Fruit fly (Drosophila melanogaster) whole organism, pupa: ENCODE results near the gene Rpp30.

ENCODE experiments used
- CG10348 ChIP-seq: fragments of 200-800 bp; sonication (Bioruptor generic); IDR thresholded peaks from 2 replicates; pipeline ENCODE4 v1.3.6; 2022; ENCODE audit warnings: missing biosample characterization, missing genetic modification characterization
- CG12605 ChIP-seq: fragments of 200-800 bp; sonication (Bioruptor generic); IDR thresholded peaks from 2 replicates; pipeline ENCODE4 v1.3.6; 2022; ENCODE audit warnings: missing biosample characterization, missing genetic modification characterization
- CG13204 ChIP-seq: fragments of 200-800 bp; sonication (Bioruptor generic); optimal IDR thresholded peaks from 2 replicates; lab custom pipeline; 2018; ENCODE audit warnings: missing biosample characterization, mild to moderate bottlenecking, missing genetic modification characterization, moderate library complexity
- CG14655 ChIP-seq: fragments of 200-800 bp; sonication (Bioruptor generic); optimal IDR thresholded peaks from 3 replicates; lab custom pipeline; 2017; ENCODE audit warnings: mild to moderate bottlenecking, missing biosample characterization, missing genetic modification reagents, missing genetic modification characterization
- CG15710 ChIP-seq: fragments of 200-800 bp; sonication (Bioruptor generic); optimal IDR thresholded peaks from 2 replicates; lab custom pipeline; 2018; ENCODE audit warnings: missing biosample characterization, mild to moderate bottlenecking, missing genetic modification characterization, moderate library complexity
- CG17806 ChIP-seq: fragments of 200-800 bp; sonication (Bioruptor generic); optimal IDR thresholded peaks from 2 replicates; lab custom pipeline; 2018; ENCODE audit warnings: missing biosample characterization, mild to moderate bottlenecking, missing genetic modification characterization, moderate library complexity
- CG32121 ChIP-seq: fragments of 200-800 bp; sonication (Bioruptor generic); IDR thresholded peaks from 2 replicates; pipeline ENCODE4 v1.3.6; 2022; ENCODE audit warnings: missing biosample characterization, missing genetic modification characterization
- CG34367 ChIP-seq: fragments of 200-800 bp; sonication (Bioruptor generic); optimal IDR thresholded peaks from 2 replicates; lab custom pipeline; 2018; ENCODE audit warnings: missing biosample characterization, mild to moderate bottlenecking, missing genetic modification characterization
- CG4496 ChIP-seq: fragments of 200-800 bp; sonication (Bioruptor generic); IDR thresholded peaks from 3 replicates; pipeline ENCODE4 v1.3.6; 2022; ENCODE audit warnings: missing biosample characterization, missing genetic modification characterization
- CG8159 ChIP-seq: fragments of 200-800 bp; sonication (Bioruptor generic); optimal IDR thresholded peaks from 3 replicates; lab custom pipeline; 2018; ENCODE audit warnings: missing biosample characterization, mild to moderate bottlenecking, missing genetic modification characterization, moderate library complexity
- CG8301 ChIP-seq: fragments of 200-800 bp; sonication (Bioruptor generic); optimal IDR thresholded peaks from 2 replicates; lab custom pipeline; 2018; ENCODE audit warnings: missing biosample characterization, mild to moderate bottlenecking, missing genetic modification characterization
- CG9948 ChIP-seq: fragments of 200-800 bp; sonication (Bioruptor generic); optimal IDR thresholded peaks from 2 replicates; lab custom pipeline; 2018; ENCODE audit warnings: missing biosample characterization, mild to moderate bottlenecking, missing genetic modification characterization, moderate library complexity
- D1 ChIP-seq: fragments of 200-800 bp; sonication (Bioruptor generic); optimal IDR thresholded peaks from 2 replicates; lab custom pipeline; 2018; ENCODE audit warnings: missing biosample characterization, mild to moderate bottlenecking, missing genetic modification characterization, moderate library complexity
- EcR ChIP-seq: fragments of 200-800 bp; sonication (Bioruptor generic); optimal IDR thresholded peaks from 3 replicates; lab custom pipeline; 2019; ENCODE audit warnings: missing biosample characterization, missing genetic modification characterization, mild to moderate bottlenecking, moderate library complexity, missing genetic modification reagents
- Ets98B ChIP-seq: fragments of 200-800 bp; sonication (Bioruptor generic); IDR thresholded peaks from 2 replicates; pipeline ENCODE4 v1.3.6; 2022; ENCODE audit warnings: missing biosample characterization, missing genetic modification characterization
- Pif1A ChIP-seq: fragments of 200-800 bp; sonication (Bioruptor generic); optimal IDR thresholded peaks from 3 replicates; lab custom pipeline; 2016; ENCODE audit warnings: missing biosample characterization, missing genetic modification characterization
- Pif1B ChIP-seq: fragments of 200-800 bp; sonication (Bioruptor generic); optimal IDR thresholded peaks from 3 replicates; lab custom pipeline; 2016; ENCODE audit warnings: missing biosample characterization, missing genetic modification characterization
- Snoo ChIP-seq: fragments of 200-800 bp; sonication (Bioruptor generic); optimal IDR thresholded peaks from 3 replicates; lab custom pipeline; 2017; ENCODE audit warnings: missing biosample characterization, mild to moderate bottlenecking, missing genetic modification characterization, inconsistent platforms
- fd96Ca ChIP-seq: fragments of 200-800 bp; sonication (Bioruptor generic); IDR thresholded peaks from 3 replicates; pipeline ENCODE4 v1.3.6; 2022; ENCODE audit warnings: missing biosample characterization, missing genetic modification characterization
- gl ChIP-seq: fragments of 200-800 bp; sonication (Bioruptor generic); optimal IDR thresholded peaks from 2 replicates; lab custom pipeline; 2018; ENCODE audit warnings: missing biosample characterization, mild to moderate bottlenecking, missing genetic modification characterization
- rn ChIP-seq: fragments of 200-800 bp; sonication (Bioruptor generic); IDR thresholded peaks from 2 replicates; pipeline ENCODE4 v1.3.6; 2022; ENCODE audit warnings: missing biosample characterization, missing genetic modification characterization

Gene Rpp30

DNA sequence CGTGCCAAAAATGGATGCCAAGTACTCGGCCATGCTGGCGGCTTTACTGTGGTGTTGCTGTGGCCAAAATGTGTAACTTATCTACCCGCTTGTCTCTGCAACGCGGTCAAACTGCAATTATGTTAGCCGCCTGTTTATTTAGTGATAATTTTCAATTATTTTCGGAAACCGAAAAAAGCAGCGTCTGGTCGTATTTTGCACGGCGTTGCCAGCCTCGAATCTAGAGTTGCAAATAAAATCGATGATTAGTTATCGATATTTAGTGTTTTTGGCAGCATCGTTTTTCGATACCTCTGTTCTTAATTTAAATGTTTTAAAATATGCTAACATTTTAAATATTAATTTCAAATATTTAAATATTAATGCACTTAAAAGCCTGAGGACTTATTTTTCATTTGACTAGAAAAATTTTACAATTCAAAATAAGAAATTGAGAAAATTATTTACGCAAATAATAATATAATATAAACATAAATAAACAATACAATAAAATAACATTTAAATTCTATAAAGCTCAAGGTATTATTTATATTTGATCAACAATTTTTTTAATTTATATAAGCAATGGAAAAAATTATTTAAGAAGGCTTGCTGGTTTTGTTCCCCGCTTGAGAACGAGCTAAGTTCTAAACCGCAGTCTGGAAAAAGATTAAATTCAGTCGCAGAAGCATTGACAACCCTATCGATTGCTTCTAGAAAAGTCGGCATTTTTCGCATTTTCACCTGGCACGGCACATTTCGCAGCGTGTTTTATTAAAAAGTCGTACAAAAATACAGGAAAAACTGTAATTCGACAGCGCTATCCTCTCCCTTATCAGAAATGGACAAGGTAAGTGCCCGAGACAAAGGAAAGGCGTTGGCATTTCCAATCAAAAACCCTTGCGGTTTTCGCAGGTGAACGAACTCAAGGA lies 42.5 kb upstream of the Rpp30 start, which contains the start of the genes U2af38 and Stip1:
Gene U2af38, minus strand, starts transcription at position 230 of the 911 bp plus-strand sequence.
Gene Stip1, plus strand, starts transcription at position 671 of the 911 bp plus-strand sequence.
- TF ChIP-seq gl (tag; lab: Kevin White, UChicago) (no peak), EcR (peak; percentile 99)
- TF ChIP-seq, all 21 proteins: peak for 1

DNA sequence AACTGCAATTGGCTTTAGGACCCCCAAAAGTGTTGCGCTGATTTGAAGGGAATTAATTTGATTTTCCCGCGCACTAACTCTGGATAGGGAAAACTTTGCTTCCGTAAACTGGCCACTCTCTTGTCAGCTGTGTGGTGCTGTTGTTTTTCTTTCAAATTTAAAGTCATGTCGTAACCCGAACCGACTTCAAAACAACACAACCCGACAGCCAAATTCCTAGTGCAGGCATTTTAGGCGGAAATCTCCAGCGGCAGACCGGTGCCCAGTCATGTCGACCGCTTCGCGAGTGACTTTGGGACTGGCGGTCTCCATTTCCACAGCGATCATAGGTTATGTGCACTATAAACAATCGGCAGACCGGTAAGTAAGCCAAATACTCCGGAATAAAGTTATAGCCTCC lies 40.1 kb upstream of the Rpp30 start, which contains the start of gene CG11562:
Gene CG11562, plus strand, starts transcription at position 119 of the 400 bp plus-strand sequence.
- no peak for TF ChIP-seq CG34367
- TF ChIP-seq CG9948 = no peak
- no peak for TF ChIP-seq EcR
- no peak for TF ChIP-seq rn
- no peak for TF ChIP-seq Snoo (tag; lab: Kevin White, UChicago)
- no peak for TF ChIP-seq CG14655
- no peak for TF ChIP-seq CG10348 (GFP tag; lab: Robert Waterston, UW)
- no peak for TF ChIP-seq Pif1B (GFP tag; lab: Kevin White, UChicago)
- TF ChIP-seq CG12605 (GFP tag; lab: Robert Waterston, UW) = no peak
- TF ChIP-seq CG13204 = no peak
- no peak; the same call in 1 of the 2 replicates for TF ChIP-seq Ets98B (GFP tag; lab: Robert Waterston, UW)
- TF ChIP-seq fd96Ca = no peak
- TF ChIP-seq CG15710 = no peak
- no peak for TF ChIP-seq D1
- TF ChIP-seq CG8159 (tag; lab: Kevin White, UChicago) = no peak
- TF ChIP-seq gl (tag; lab: Kevin White, UChicago) = no peak
- TF ChIP-seq CG8301 (tag; lab: Kevin White, UChicago) = no peak

- no peak for TF ChIP-seq CG15710
- TF ChIP-seq CG8301 (tag; lab: Kevin White, UChicago) = no peak
- TF ChIP-seq fd96Ca = 0 out of 3 replicates have a peak, but pooled peaks have one; percentile 7
- no peak for TF ChIP-seq CG14655
- TF ChIP-seq CG4496 = 0 out of 3 replicates have a peak, but pooled peaks have one; percentile 25
- no peak for TF ChIP-seq CG32121 (GFP tag; lab: Robert Waterston, UW)
- no peak for TF ChIP-seq CG8159 (tag; lab: Kevin White, UChicago)
- no peak for TF ChIP-seq Pif1A (GFP tag; lab: Kevin White, UChicago)
- no peak for TF ChIP-seq rn
These were observed 39.5 kb upstream of the Rpp30 start, which contains the start of gene CG3625 for dm6 chr2L:291657-292056. Gene CG3625 (minus strand): TSS chr2L:291795.

dm6 chr2L:290949-291348 lies 38.8 kb upstream of the Rpp30 start:
- TF ChIP-seq Ets98B (GFP tag; lab: Robert Waterston, UW) = no peak
- no peak for TF ChIP-seq CG4496
- TF ChIP-seq CG17806 (tag; lab: Kevin White, UChicago) = no peak
- no peak for TF ChIP-seq Snoo (tag; lab: Kevin White, UChicago)
- no peak for TF ChIP-seq D1
- TF ChIP-seq rn = no peak
- no peak for TF ChIP-seq Pif1B (GFP tag; lab: Kevin White, UChicago)
- TF ChIP-seq CG10348 (GFP tag; lab: Robert Waterston, UW) = no peak
- no peak for TF ChIP-seq CG15710
- no peak for TF ChIP-seq CG8301 (tag; lab: Kevin White, UChicago)
- TF ChIP-seq gl (tag; lab: Kevin White, UChicago) = no peak
- TF ChIP-seq CG9948 = no peak
- no peak for TF ChIP-seq CG14655
- TF ChIP-seq CG34367 = no peak
- TF ChIP-seq CG13204 = no peak

dm6 chr2L:290373-290772 lies 38.2 kb upstream of the Rpp30 start:
- no peak for TF ChIP-seq fd96Ca
- peak; percentile 73 for TF ChIP-seq EcR

- TF ChIP-seq CG34367 (no peak), EcR (no peak), CG8301 (tag; lab: Kevin White, UChicago) (no peak), gl (tag; lab: Kevin White, UChicago) (no peak), CG12605 (GFP tag; lab: Robert Waterston, UW) (no peak), CG10348 (GFP tag; lab: Robert Waterston, UW) (no peak), CG32121 (GFP tag; lab: Robert Waterston, UW) (no peak), CG17806 (tag; lab: Kevin White, UChicago) (no peak), D1 (no peak), CG9948 (no peak), rn (no peak), Pif1A (GFP tag; lab: Kevin White, UChicago) (no peak), CG8159 (tag; lab: Kevin White, UChicago) (no peak), fd96Ca (no peak), CG15710 (no peak), CG4496 (no peak), CG14655 (no peak), Ets98B (GFP tag; lab: Robert Waterston, UW) (no peak), Snoo (tag; lab: Kevin White, UChicago) (no peak)
- TF ChIP-seq, all 21 proteins: peak for 0
These were observed 36.9 kb upstream of the Rpp30 start, which contains the start of gene Amnionless for dm6 chr2L:289044-289443. Gene Amnionless (minus strand): TSS chr2L:289144.

- TF ChIP-seq CG10348 (GFP tag; lab: Robert Waterston, UW) (no peak), EcR (peak; percentile 20), Ets98B (GFP tag; lab: Robert Waterston, UW) (peak; percentile 79), CG13204 (peak; percentile 59), Pif1B (GFP tag; lab: Kevin White, UChicago) (peak; percentile 64), CG34367 (peak; percentile 38), CG8301 (tag; lab: Kevin White, UChicago) (peak; percentile 52), CG9948 (peak; percentile 32), Snoo (tag; lab: Kevin White, UChicago) (peak; percentile 76), fd96Ca (peak; percentile 60; the same call in 2 of the 3 replicates), CG15710 (peak; percentile 52), CG17806 (tag; lab: Kevin White, UChicago) (peak; percentile 56), D1 (no peak), gl (tag; lab: Kevin White, UChicago) (peak; percentile 77), CG14655 (no peak), CG4496 (peak; percentile 81), CG8159 (tag; lab: Kevin White, UChicago) (peak; percentile 70), Pif1A (GFP tag; lab: Kevin White, UChicago) (peak; percentile 73), rn (no peak), CG12605 (GFP tag; lab: Robert Waterston, UW) (peak; percentile 61), CG32121 (GFP tag; lab: Robert Waterston, UW) (peak; percentile 49)
These were observed 34.2 kb upstream of the Rpp30 start for dm6 chr2L:286421-286820.
